Worm (Caenorhabditis elegans): ENCODE measurements around the gene C34F11.1.

DNA sequence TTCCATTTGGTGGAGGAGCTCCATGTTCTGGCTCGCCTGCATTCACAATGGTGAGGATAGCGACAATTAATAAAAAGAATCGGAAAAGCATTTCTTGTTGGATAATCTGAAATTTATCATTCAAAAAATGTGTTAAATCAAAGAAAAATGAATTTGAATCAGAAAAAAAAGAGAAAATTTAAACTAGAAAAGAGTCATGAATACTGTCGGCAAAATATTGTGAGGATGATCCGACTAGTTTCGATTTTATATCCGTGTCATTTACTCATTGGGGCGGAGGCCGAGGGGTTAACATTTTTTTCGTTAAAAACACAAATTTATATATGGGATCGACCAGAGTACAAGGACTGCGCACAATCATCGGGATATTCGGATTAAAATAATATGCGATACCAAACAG is 34.9 kb upstream of the C34F11.1 start, which contains the start of gene C27D6.12:
- TF ChIP-seq ceh-40 (GFP tag; IDR thresholded peaks at IDR 0.05) (no peak), him-1 (tag; optimal IDR thresholded peaks at IDR 0.05) (no peak), tbp1 (GFP tag; optimal IDR thresholded peaks at IDR 0.05) (no peak), snpc-4 (GFP tag; optimal IDR thresholded peaks at IDR 0.05) (no peak), snpc-4 (tag; optimal IDR thresholded peaks at IDR 0.05) (no peak)

All from whole organism, young adult.